Fruit fly (Drosophila melanogaster) whole organism, embryonic: ENCODE data around the gene CG5535.

ENCODE experiments used
- Atf-2 ChIP-seq: fragments of 200-800 bp; sonication (Bioruptor generic); optimal IDR thresholded peaks from 2 replicates; lab custom pipeline; 2016; ENCODE audit warnings: missing biosample characterization, missing genetic modification characterization
- Atf6 ChIP-seq: fragments of 200-800 bp; sonication (Bioruptor generic); IDR thresholded peaks from 2 replicates; pipeline ENCODE4 v1.3.6; 2022; ENCODE audit warnings: missing biosample characterization, missing genetic modification characterization
- CG11093 ChIP-seq: fragments of 200-800 bp; sonication (Bioruptor generic); IDR thresholded peaks from 3 replicates; pipeline ENCODE4 v1.3.6; 2022; ENCODE audit warnings: missing biosample characterization, missing genetic modification characterization
- CG11456 ChIP-seq: fragments of 200-800 bp; sonication (Bioruptor generic); IDR thresholded peaks from 3 replicates; pipeline ENCODE4 v1.3.6; 2022; ENCODE audit warnings: missing biosample characterization, missing genetic modification characterization
- CG11695 ChIP-seq: fragments of 200-800 bp; sonication (Bioruptor generic); IDR thresholded peaks from 3 replicates; pipeline ENCODE4 v1.3.6; 2022; ENCODE audit warnings: missing biosample characterization, missing genetic modification characterization
- CG12155 ChIP-seq: fragments of 200-800 bp; sonication (Bioruptor generic); optimal IDR thresholded peaks from 3 replicates; lab custom pipeline; 2016; ENCODE audit warnings: missing biosample characterization, missing genetic modification characterization
- CG12299 ChIP-seq: fragments of 200-800 bp; sonication (Bioruptor generic); optimal IDR thresholded peaks from 2 replicates; lab custom pipeline; 2018; ENCODE audit warnings: missing biosample characterization, mild to moderate bottlenecking, missing genetic modification characterization
- CG13287 ChIP-seq: fragments of 200-800 bp; sonication (Bioruptor generic); IDR thresholded peaks from 2 replicates; pipeline ENCODE4 v1.3.6; 2022; ENCODE audit warnings: missing biosample characterization, missing genetic modification characterization; ENCODE audit not compliant: partially characterized antibody
- CG13624 ChIP-seq: fragments of 200-800 bp; sonication (Bioruptor generic); optimal IDR thresholded peaks from 2 replicates; lab custom pipeline; 2016; ENCODE audit warnings: missing biosample characterization, missing genetic modification characterization
- CG13775 ChIP-seq: fragments of 200-800 bp; sonication (Bioruptor generic); optimal IDR thresholded peaks from 3 replicates; lab custom pipeline; 2017; ENCODE audit warnings: missing biosample characterization, mild to moderate bottlenecking, missing genetic modification characterization
- CG14667 ChIP-seq: fragments of 200-800 bp; sonication (Bioruptor generic); IDR thresholded peaks from 2 replicates; pipeline ENCODE4 v1.3.6; 2022; ENCODE audit warnings: missing biosample characterization, missing genetic modification characterization
- CG16779 ChIP-seq: fragments of 200-800 bp; sonication (Bioruptor generic); IDR thresholded peaks from 2 replicates; pipeline ENCODE4 v1.3.6; 2022; ENCODE audit warnings: missing biosample characterization, missing genetic modification characterization
- CG2120 ChIP-seq: fragments of 200-800 bp; sonication (Bioruptor generic); optimal IDR thresholded peaks from 3 replicates; lab custom pipeline; 2016; ENCODE audit warnings: missing biosample characterization, missing genetic modification characterization
- CG32532 ChIP-seq: fragments of 200-800 bp; sonication (Bioruptor generic); IDR thresholded peaks from 2 replicates; pipeline ENCODE4 v1.3.6; 2022; ENCODE audit warnings: missing biosample characterization, missing genetic modification characterization
- CG34376 ChIP-seq: fragments of 200-800 bp; sonication (Bioruptor generic); optimal IDR thresholded peaks from 2 replicates; lab custom pipeline; 2018; ENCODE audit warnings: missing biosample characterization, mild to moderate bottlenecking, missing genetic modification characterization
- CG5953 ChIP-seq: fragments of 200-800 bp; sonication (Bioruptor generic); IDR thresholded peaks from 2 replicates; pipeline ENCODE4 v1.3.6; 2022; ENCODE audit warnings: missing biosample characterization, missing genetic modification characterization
- CG6791 ChIP-seq: fragments of 200-800 bp; sonication (Bioruptor generic); IDR thresholded peaks from 3 replicates; pipeline ENCODE4 v1.3.6; 2022; ENCODE audit warnings: missing biosample characterization, missing genetic modification characterization; ENCODE audit not compliant: partially characterized antibody
- CrebB ChIP-seq: fragments of 200-800 bp; sonication (Bioruptor generic); optimal IDR thresholded peaks from 3 replicates; lab custom pipeline; 2018; ENCODE audit warnings: missing biosample characterization, mild to moderate bottlenecking, missing genetic modification characterization
- Dp ChIP-seq: fragments of 200-800 bp; sonication (Bioruptor generic); optimal IDR thresholded peaks from 2 replicates; lab custom pipeline; 2018; ENCODE audit warnings: missing biosample characterization, mild to moderate bottlenecking, missing genetic modification characterization, moderate library complexity
- E2f2 ChIP-seq: fragments of 200-800 bp; sonication (Bioruptor generic); IDR thresholded peaks from 2 replicates; pipeline ENCODE4 v1.3.6; 2022; ENCODE audit warnings: missing biosample characterization, missing genetic modification characterization
- ERR ChIP-seq: fragments of 200-800 bp; sonication (Bioruptor generic); optimal IDR thresholded peaks from 2 replicates; lab custom pipeline; 2016; ENCODE audit warnings: missing biosample characterization, missing genetic modification characterization
- Fer3 ChIP-seq: fragments of 200-800 bp; sonication (Bioruptor generic); optimal IDR thresholded peaks from 2 replicates; lab custom pipeline; 2018; ENCODE audit warnings: missing biosample characterization, mild to moderate bottlenecking, missing genetic modification characterization, moderate library complexity
- HLH3B ChIP-seq: fragments of 200-800 bp; sonication (Bioruptor generic); IDR thresholded peaks from 2 replicates; pipeline ENCODE4 v1.3.6; 2022; ENCODE audit warnings: missing biosample characterization, missing genetic modification characterization
- HmgZ ChIP-seq: fragments of 200-800 bp; sonication (Bioruptor generic); optimal IDR thresholded peaks from 2 replicates; lab custom pipeline; 2018; ENCODE audit warnings: missing biosample characterization, mild to moderate bottlenecking, missing genetic modification characterization
- Hr51 ChIP-seq, 2 experiments: fragments of 200-800 bp; sonication (Bioruptor generic); optimal IDR thresholded peaks; 2 replicates in 1 of 2; 3 replicates in 1 of 2; lab custom pipeline; 2016 to 2018; ENCODE audit warnings: missing biosample characterization in 2 of 2, missing genetic modification characterization in 2 of 2, mild to moderate bottlenecking in 1 of 2, moderate library complexity in 1 of 2
- Hr78 ChIP-seq, 2 experiments: fragments of 200-800 bp in 1 of 2; fragments of >200 bp in 1 of 2; sonication (Bioruptor generic) in 1 of 2; optimal IDR thresholded peaks; 2 replicates each; lab custom pipeline; 2017 to 2019; ENCODE audit warnings: missing biosample characterization in 2 of 2, missing genetic modification characterization in 2 of 2, mild to moderate bottlenecking in 1 of 2, moderate library complexity in 1 of 2
- Lhr ChIP-seq: fragments of 200-800 bp; sonication (Bioruptor generic); optimal IDR thresholded peaks from 3 replicates; lab custom pipeline; 2017; ENCODE audit warnings: mild to moderate bottlenecking, missing biosample characterization, missing genetic modification reagents, missing genetic modification characterization
- Lim3 ChIP-seq: fragments of 200-800 bp; sonication (Bioruptor generic); IDR thresholded peaks from 2 replicates; pipeline ENCODE4 v1.3.6; 2022; ENCODE audit warnings: missing biosample characterization, missing genetic modification characterization
- Med ChIP-seq: fragments of 200-800 bp; sonication (Bioruptor generic); peaks from one replicate; lab custom pipeline; 2016; ENCODE audit warnings: missing biosample characterization, missing genetic modification characterization, mild to moderate bottlenecking, inconsistent platforms, moderate library complexity
- Meics ChIP-seq: fragments of 200-800 bp; sonication (Bioruptor generic); optimal IDR thresholded peaks from 2 replicates; lab custom pipeline; 2017; ENCODE audit warnings: missing biosample characterization, mild to moderate bottlenecking, missing genetic modification characterization
- Pdp1 ChIP-seq, 2 experiments: fragments of 200-800 bp; sonication (Bioruptor generic); optimal IDR thresholded peaks; 3 replicates each; lab custom pipeline; 2016; ENCODE audit warnings: missing biosample characterization in 2 of 2, missing genetic modification characterization in 2 of 2, mild to moderate bottlenecking in 1 of 2, moderate library complexity in 1 of 2
- Rfx ChIP-seq: fragments of 200-800 bp; sonication (Bioruptor generic); IDR thresholded peaks from 2 replicates; pipeline ENCODE4 v1.3.6; 2022; ENCODE audit warnings: missing biosample characterization, missing genetic modification characterization
- Six4 ChIP-seq: fragments of 200-800 bp; sonication (Bioruptor generic); optimal IDR thresholded peaks from 2 replicates; lab custom pipeline; 2016; ENCODE audit warnings: missing biosample characterization, missing genetic modification characterization
- Sox100B ChIP-seq: fragments of 200-800 bp; sonication (Bioruptor generic); optimal IDR thresholded peaks from 3 replicates; lab custom pipeline; 2018; ENCODE audit warnings: missing biosample characterization, mild to moderate bottlenecking, missing genetic modification characterization
- ash1 ChIP-seq: fragments of 200-800 bp; sonication (Bioruptor generic); optimal IDR thresholded peaks from 2 replicates; lab custom pipeline; 2018; ENCODE audit warnings: missing biosample characterization, mild to moderate bottlenecking, missing genetic modification characterization
- br ChIP-seq: fragments of >200 bp; optimal IDR thresholded peaks from 2 replicates; lab custom pipeline; 2017
- chm ChIP-seq: fragments of 200-800 bp; sonication (Bioruptor generic); IDR thresholded peaks from 2 replicates; pipeline ENCODE4 v1.3.6; 2022; ENCODE audit warnings: missing biosample characterization, missing genetic modification characterization
- dpn ChIP-seq, 2 experiments: fragments of 200-800 bp; sonication (Bioruptor generic); optimal IDR thresholded peaks; 3 replicates each; lab custom pipeline; 2016; ENCODE audit warnings: missing biosample characterization in 2 of 2, missing genetic modification characterization in 2 of 2
- eve ChIP-seq, 2 experiments: fragments of >200 bp; optimal IDR thresholded peaks; 2 replicates each; lab custom pipeline; 2017; ENCODE audit warnings: missing biosample characterization in 2 of 2, missing genetic modification characterization in 2 of 2
- ewg ChIP-seq: fragments of 200-800 bp; sonication (Bioruptor generic); optimal IDR thresholded peaks from 3 replicates; lab custom pipeline; 2017; ENCODE audit warnings: mild to moderate bottlenecking, missing biosample characterization, missing genetic modification reagents, missing genetic modification characterization
- exex ChIP-seq: fragments of 200-800 bp; sonication (Bioruptor generic); optimal IDR thresholded peaks from 4 replicates; lab custom pipeline; 2018; ENCODE audit warnings: missing biosample characterization, mild to moderate bottlenecking, missing genetic modification characterization, moderate library complexity
- gem ChIP-seq: fragments of 200-800 bp; sonication (Bioruptor generic); optimal IDR thresholded peaks from 2 replicates; lab custom pipeline; 2019; ENCODE audit warnings: missing biosample characterization, mild to moderate bottlenecking, missing genetic modification characterization, moderate library complexity
- lilli ChIP-seq: fragments of 200-800 bp; sonication (Bioruptor generic); optimal IDR thresholded peaks from 3 replicates; lab custom pipeline; 2016; ENCODE audit warnings: missing biosample characterization, missing genetic modification characterization
- lmd ChIP-seq: fragments of 200-800 bp; sonication (Bioruptor generic); IDR thresholded peaks from 2 replicates; pipeline ENCODE4 v1.3.6; 2022; ENCODE audit warnings: missing biosample characterization, missing genetic modification characterization
- rib ChIP-seq: fragments of 200-800 bp; sonication (Bioruptor generic); IDR thresholded peaks from 2 replicates; pipeline ENCODE4 v1.3.6; 2022; ENCODE audit warnings: missing biosample characterization, missing genetic modification characterization
- schlank ChIP-seq: fragments of 200-800 bp; sonication (Bioruptor generic); optimal IDR thresholded peaks from 2 replicates; lab custom pipeline; 2018; ENCODE audit warnings: missing biosample characterization, mild to moderate bottlenecking, missing genetic modification characterization
- sd ChIP-seq: fragments of 200-800 bp; sonication (Bioruptor generic); optimal IDR thresholded peaks from 3 replicates; lab custom pipeline; 2018; ENCODE audit warnings: missing biosample characterization, mild to moderate bottlenecking, missing genetic modification characterization, moderate library complexity
- unc-4 ChIP-seq: fragments of 200-800 bp; sonication (Bioruptor generic); IDR thresholded peaks from 2 replicates; pipeline ENCODE4 v1.3.6; 2022; ENCODE audit warnings: missing biosample characterization, missing genetic modification characterization; ENCODE audit not compliant: partially characterized antibody

Gene CG5535

DNA sequence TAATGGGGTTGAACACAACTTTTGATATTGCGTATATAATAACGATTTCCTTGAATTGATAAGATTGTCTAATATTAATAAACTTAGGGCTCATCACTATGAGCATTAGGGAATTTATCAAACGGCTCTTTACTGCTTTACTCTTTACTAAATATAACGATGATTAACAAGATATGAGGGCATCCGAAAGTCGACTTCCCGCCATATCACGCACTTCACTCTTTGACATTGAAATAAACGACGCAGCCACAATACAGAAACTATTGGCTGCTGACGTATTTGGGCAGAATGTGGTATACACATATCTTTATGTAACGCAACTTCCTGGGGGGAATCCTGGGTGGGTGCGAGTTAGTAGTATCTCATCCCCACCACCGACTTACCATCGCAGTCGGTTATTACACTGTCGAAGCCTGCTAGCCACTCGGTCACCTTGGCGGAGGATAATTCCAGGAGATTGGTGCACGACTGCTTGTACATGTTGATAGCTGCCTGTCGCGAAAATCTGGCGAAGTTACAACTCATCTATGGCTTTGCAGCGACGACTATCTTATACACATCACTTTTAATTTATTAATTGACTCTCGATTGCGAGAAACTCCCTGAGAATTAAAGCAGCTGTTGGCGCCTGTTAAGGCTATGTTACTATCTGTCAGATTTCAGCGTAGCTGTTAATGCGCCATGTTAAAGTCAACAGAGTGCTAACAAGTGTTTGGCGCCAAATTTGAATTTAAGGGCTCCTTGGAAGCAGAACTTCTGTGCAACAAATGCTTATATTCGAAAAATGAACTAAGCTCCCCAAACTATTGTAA, 13.5 kb downstream of the CG5535 start, which contains the start of gene CG5567 (continued):
- peak; percentile 46; the same call in 1 of the 3 replicates for TF ChIP-seq CG11695 (GFP tag; lab: Robert Waterston, UW)
- TF ChIP-seq Lhr (GFP tag; lab: Kevin White, UChicago), result no peak
- no peak for TF ChIP-seq Six4
- TF ChIP-seq HmgZ (tag; lab: Kevin White, UChicago), result peak; percentile 22
- TF ChIP-seq CG5953 (GFP tag; lab: Robert Waterston, UW), result no peak
- no peak for TF ChIP-seq CG16779 (GFP tag; lab: Robert Waterston, UW)
- TF ChIP-seq rib (GFP tag; lab: Robert Waterston, UW), result 0 out of 2 replicates have a peak, but pooled peaks have one; percentile 21
- peak; percentile 34; the same call in 1 of the 2 replicates for TF ChIP-seq CG32532 (GFP tag; lab: Robert Waterston, UW)
- TF ChIP-seq gem (tag; lab: Kevin White, UChicago), result peak; percentile 23
- TF ChIP-seq eve (GFP tag; optimal IDR thresholded peaks at IDR 0.05; lab: Kevin White, UChicago), result no peak
- no peak for TF ChIP-seq chm (GFP tag; lab: Robert Waterston, UW)
- peak; percentile 52 for TF ChIP-seq exex (tag; lab: Kevin White, UChicago)
- no peak for TF ChIP-seq Lim3 (GFP tag; lab: Robert Waterston, UW)
- peak; percentile 12 for TF ChIP-seq CrebB (tag; lab: Kevin White, UChicago)
- no peak for TF ChIP-seq CG14667
- peak; percentile 87 for TF ChIP-seq Med (GFP tag; lab: Kevin White, UChicago)
- TF ChIP-seq CG13287, result peak; percentile 26; the same call in 1 of the 2 replicates
- no peak for TF ChIP-seq ewg (GFP tag; lab: Kevin White, UChicago)
- peak; percentile 86 for TF ChIP-seq Dp (GFP tag; lab: Kevin White, UChicago)
- no peak for TF ChIP-seq CG11456 (GFP tag; lab: Robert Waterston, UW)
- TF ChIP-seq Atf6, result 0 out of 2 replicates have a peak, but pooled peaks have one; percentile 25
- TF ChIP-seq Pdp1 (GFP tag; optimal IDR thresholded peaks at IDR 0.05; lab: Kevin White, UChicago), result peak in 1 of 2 experiments; percentile 93
- peak; percentile 54 for TF ChIP-seq lilli (GFP tag; lab: Kevin White, UChicago)
- peak; percentile 75 for TF ChIP-seq sd
- no peak for TF ChIP-seq ash1
- peak; percentile 22 for TF ChIP-seq CG13775
- TF ChIP-seq CG11093 (GFP tag; lab: Robert Waterston, UW), result no peak
- TF ChIP-seq lmd, result peak; percentile 17; the same call in 1 of the 2 replicates
- TF ChIP-seq Hr51 (GFP tag; optimal IDR thresholded peaks at IDR 0.05; lab: Kevin White, UChicago), result peak in 1 of 2 experiments; percentile 10
- peak; percentile 56 for TF ChIP-seq CG13624 (GFP tag; lab: Kevin White, UChicago)
- no peak for TF ChIP-seq Sox100B
- TF ChIP-seq CG12155 (GFP tag; lab: Kevin White, UChicago), result peak; percentile 14
- peak; percentile 34 for TF ChIP-seq Meics (GFP tag; lab: Kevin White, UChicago)
- no peak for TF ChIP-seq Atf-2 (GFP tag; lab: Kevin White, UChicago)
- TF ChIP-seq schlank (tag; lab: Kevin White, UChicago), result no peak
- TF ChIP-seq Fer3 (tag; lab: Kevin White, UChicago), result peak; percentile 30
- TF ChIP-seq ERR (GFP tag; lab: Kevin White, UChicago), result peak; percentile 80
- peak in 1 of 2 experiments; percentile 88 for TF ChIP-seq Hr78 (GFP tag; optimal IDR thresholded peaks at IDR 0.05; lab: Kevin White, UChicago)
- TF ChIP-seq CG12299, result no peak
- no peak for TF ChIP-seq br (lab: Kevin White, UChicago)
- TF ChIP-seq unc-4 (GFP tag; lab: Robert Waterston, UW), result 0 out of 2 replicates have a peak, but pooled peaks have one; percentile 21
- peak; percentile 47 for TF ChIP-seq CG34376 (GFP tag; lab: Kevin White, UChicago)
- TF ChIP-seq CG2120, result peak; percentile 58
- TF ChIP-seq CG6791 (GFP tag; lab: Robert Waterston, UW), result peak; percentile 33; the same call in 1 of the 3 replicates
- peak in 1 of 2 experiments; percentile 21 for TF ChIP-seq dpn (GFP tag; optimal IDR thresholded peaks at IDR 0.05; lab: Kevin White, UChicago)
- 0 out of 2 replicates have a peak, but pooled peaks have one; percentile 16 for TF ChIP-seq HLH3B (GFP tag; lab: Robert Waterston, UW)
- peak; percentile 88 for TF ChIP-seq E2f2 (GFP tag; lab: Robert Waterston, UW)
- TF ChIP-seq Rfx (GFP tag; lab: Robert Waterston, UW), result peak; percentile 44; the same call in 1 of the 2 replicates
